Fruit fly (Drosophila melanogaster) whole organism, wandering third instar larva: ENCODE measurements around the gene Dok.

Experiments
- CG32264 ChIP-seq: fragments of 200-800 bp; sonication (Bioruptor generic); optimal IDR thresholded peaks from 2 replicates; lab custom pipeline; 2016; ENCODE audit warnings: missing biosample characterization, missing genetic modification characterization
- CrebA ChIP-seq: fragments of 200-800 bp; sonication (Bioruptor generic); optimal IDR thresholded peaks from 2 replicates; lab custom pipeline; 2016; ENCODE audit warnings: missing biosample characterization, mild to moderate bottlenecking, missing genetic modification characterization, borderline replicate concordance
- Dfd ChIP-seq: fragments of >200 bp; optimal IDR thresholded peaks from 2 replicates; lab custom pipeline; 2017; ENCODE audit warnings: missing biosample characterization, missing genetic modification characterization
- GATAd ChIP-seq: sonication (Bioruptor generic); optimal IDR thresholded peaks from 2 replicates; lab custom pipeline; 2016; ENCODE audit warnings: missing biosample characterization, missing genetic modification characterization
- HLH106 ChIP-seq: fragments of 200-800 bp; optimal IDR thresholded peaks from 3 replicates; lab custom pipeline; 2019; ENCODE audit warnings: missing biosample characterization, mild to moderate bottlenecking, missing genetic modification characterization, moderate library complexity
- Hr78 ChIP-seq: fragments of >200 bp; optimal IDR thresholded peaks from 2 replicates; lab custom pipeline; 2017; ENCODE audit warnings: missing biosample characterization, missing genetic modification characterization
- Hr83 ChIP-seq: fragments of 200-300 bp; sonication (Bioruptor generic); optimal IDR thresholded peaks from 2 replicates; lab custom pipeline; 2016; ENCODE audit warnings: missing biosample characterization, mild to moderate bottlenecking, missing genetic modification characterization, moderate library complexity; ENCODE audit not compliant: poor library complexity, severe bottlenecking
- Jra ChIP-seq: sonication (Bioruptor generic); optimal IDR thresholded peaks from 2 replicates; lab custom pipeline; 2016; ENCODE audit warnings: missing biosample characterization, missing genetic modification characterization
- N ChIP-seq: fragments of >200 bp; optimal IDR thresholded peaks from 2 replicates; lab custom pipeline; 2018; ENCODE audit warnings: missing biosample characterization, missing external identifiers, missing genetic modification characterization
- OdsH ChIP-seq: fragments of 200-800 bp; sonication (Bioruptor generic); optimal IDR thresholded peaks from 2 replicates; lab custom pipeline; 2016; ENCODE audit warnings: missing biosample characterization, mild to moderate bottlenecking, missing genetic modification characterization
- Rel ChIP-seq, 2 experiments: fragments of 200-800 bp; sonication (Bioruptor generic) in 1 of 2; optimal IDR thresholded peaks; 2 replicates in 1 of 2; 3 replicates in 1 of 2; lab custom pipeline; 2016 to 2019; ENCODE audit warnings: mild to moderate bottlenecking in 2 of 2, missing biosample characterization in 2 of 2, missing genetic modification characterization in 2 of 2, moderate library complexity in 1 of 2
- Sp1 ChIP-seq: fragments of 200-800 bp; sonication (Bioruptor generic); optimal IDR thresholded peaks from 3 replicates; lab custom pipeline; 2019; ENCODE audit warnings: missing biosample characterization, mild to moderate bottlenecking, missing genetic modification characterization, moderate library complexity
- Vsx2 ChIP-seq: fragments of 200-300, 225-300 bp; sonication (Bioruptor generic); optimal IDR thresholded peaks from 2 replicates; lab custom pipeline; 2018; ENCODE audit warnings: missing biosample characterization, missing genetic modification characterization; ENCODE audit not compliant: partially characterized antibody
- brk ChIP-seq: fragments of 200-800 bp; sonication (Bioruptor generic); optimal IDR thresholded peaks from 2 replicates; lab custom pipeline; 2016; ENCODE audit warnings: missing biosample characterization, mild to moderate bottlenecking, missing genetic modification characterization
- dl ChIP-seq, 2 experiments: fragments of 175-275, 200-275 bp in 1 of 2; fragments of 200-275 bp in 1 of 2; sonication (Bioruptor generic); optimal IDR thresholded peaks; lab custom pipeline; 2018; ENCODE audit warnings: mild to moderate bottlenecking in 2 of 2, missing biosample characterization in 2 of 2, missing genetic modification characterization in 2 of 2, moderate library complexity in 2 of 2; ENCODE audit not compliant: partially characterized antibody in 2 of 2, insufficient read depth in 1 of 2
- dmrt93B ChIP-seq: fragments of 200-800 bp; sonication (Bioruptor generic); optimal IDR thresholded peaks from 2 replicates; lab custom pipeline; 2018; ENCODE audit warnings: missing biosample characterization, mild to moderate bottlenecking, missing genetic modification characterization
- dsf ChIP-seq: sonication (Bioruptor generic); optimal IDR thresholded peaks from 2 replicates; lab custom pipeline; 2016; ENCODE audit warnings: missing biosample characterization, missing genetic modification characterization, borderline replicate concordance
- ey ChIP-seq: fragments of 200-800 bp; sonication (Bioruptor generic); optimal IDR thresholded peaks from 2 replicates; lab custom pipeline; 2016; ENCODE audit warnings: missing biosample characterization, missing genetic modification characterization
- foxo ChIP-seq, 2 experiments: fragments of 200-800 bp; sonication (Bioruptor generic); optimal IDR thresholded peaks; 2 replicates in 1 of 2; 3 replicates in 1 of 2; lab custom pipeline; 2016 to 2017; ENCODE audit warnings: missing biosample characterization in 2 of 2, missing genetic modification characterization in 2 of 2
- fru ChIP-seq: fragments of 200-800 bp; sonication (Bioruptor generic); optimal IDR thresholded peaks from 3 replicates; lab custom pipeline; 2016; ENCODE audit warnings: missing biosample characterization, mild to moderate bottlenecking, missing genetic modification characterization
- h ChIP-seq: fragments of 200-800 bp; sonication (Bioruptor generic); optimal IDR thresholded peaks from 3 replicates; lab custom pipeline; 2016; ENCODE audit warnings: missing biosample characterization, mild to moderate bottlenecking, missing genetic modification characterization
- jim ChIP-seq: fragments of 175-275, 200-325 bp; sonication (Bioruptor generic); optimal IDR thresholded peaks from 2 replicates; lab custom pipeline; 2016; ENCODE audit warnings: missing biosample characterization, mild to moderate bottlenecking, missing genetic modification characterization
- lola ChIP-seq: fragments of >200 bp; optimal IDR thresholded peaks from 2 replicates; lab custom pipeline; 2017; ENCODE audit warnings: missing biosample characterization, missing genetic modification characterization
- psq ChIP-seq: fragments of 200-800 bp; sonication (Bioruptor generic); optimal IDR thresholded peaks from 3 replicates; lab custom pipeline; 2017; ENCODE audit warnings: missing biosample characterization, mild to moderate bottlenecking, missing genetic modification characterization, moderate library complexity
- rgr ChIP-seq: fragments of 200-800 bp; sonication (Bioruptor generic); optimal IDR thresholded peaks from 3 replicates; lab custom pipeline; 2016; ENCODE audit warnings: missing biosample characterization, mild to moderate bottlenecking, missing genetic modification characterization
- sage ChIP-seq: fragments of 200-800 bp; sonication (Bioruptor generic); optimal IDR thresholded peaks from 2 replicates; lab custom pipeline; 2016; ENCODE audit warnings: missing biosample characterization, mild to moderate bottlenecking, missing genetic modification characterization
- sv ChIP-seq: fragments of 200-800 bp; sonication (Bioruptor generic); optimal IDR thresholded peaks from 3 replicates; lab custom pipeline; 2016; ENCODE audit warnings: missing biosample characterization, missing genetic modification characterization
- tai ChIP-seq: sonication (Bioruptor generic); optimal IDR thresholded peaks from 2 replicates; lab custom pipeline; 2016; ENCODE audit warnings: missing biosample characterization, missing genetic modification characterization
- usp ChIP-seq: fragments of >200 bp; optimal IDR thresholded peaks from 2 replicates; lab custom pipeline; 2017; ENCODE audit warnings: missing biosample characterization, missing genetic modification characterization
- woc ChIP-seq: sonication (Bioruptor generic); optimal IDR thresholded peaks from 2 replicates; lab custom pipeline; 2016; ENCODE audit warnings: missing biosample characterization, mild to moderate bottlenecking, missing genetic modification characterization

Dok gene

dm6 chrX:7337975-7338374, 14.0 kb downstream of the Dok start:
- no peak for TF ChIP-seq dmrt93B (GFP tag; lab: Kevin White, UChicago)
- no peak for TF ChIP-seq dsf (GFP tag; lab: Kevin White, UChicago)
- TF ChIP-seq psq = peak; percentile 2
- no peak for TF ChIP-seq h (GFP tag; lab: Kevin White, UChicago)

- no peak for TF ChIP-seq psq
- TF ChIP-seq fru = peak; percentile 22
- TF ChIP-seq woc = no peak
- no peak for TF ChIP-seq OdsH
- peak; percentile 33 for TF ChIP-seq HLH106 (tag; lab: Kevin White, UChicago)
- TF ChIP-seq sv (GFP tag; lab: Kevin White, UChicago) = peak; percentile 0
- peak; percentile 0 for TF ChIP-seq rgr (GFP tag; lab: Kevin White, UChicago)
- no peak for TF ChIP-seq dl (GFP tag; optimal IDR thresholded peaks at IDR 0.05; lab: Kevin White, UChicago; ENCODE audit: insufficient read depth in 1 of 2, partially characterized antibody in 2 of 2)
- TF ChIP-seq Sp1 (GFP tag; lab: Kevin White, UChicago) = peak; percentile 0
- no peak for TF ChIP-seq GATAd (GFP tag; lab: Kevin White, UChicago)
- no peak for TF ChIP-seq usp (GFP tag; lab: Kevin White, UChicago)
- TF ChIP-seq Rel (GFP tag; optimal IDR thresholded peaks at IDR 0.05; lab: Kevin White, UChicago) = no peak
- no peak for TF ChIP-seq Rel (tag; optimal IDR thresholded peaks at IDR 0.05; lab: Kevin White, UChicago)
- peak in 1 of 2 experiments; percentile 22 for TF ChIP-seq foxo (GFP tag; optimal IDR thresholded peaks at IDR 0.05; lab: Kevin White, UChicago)
Measured at dm6 chrX:7338538-7338937, 14.5 kb downstream of the Dok start.

dm6 chrX:7339610-7340326, 15.8 kb downstream of the Dok start:
- TF ChIP-seq lola (GFP tag; lab: Kevin White, UChicago) (no peak), tai (GFP tag; lab: Kevin White, UChicago) (no peak), Hr78 (GFP tag; lab: Kevin White, UChicago) (no peak), Vsx2 (GFP tag; lab: Kevin White, UChicago) (no peak), CG32264 (GFP tag; lab: Kevin White, UChicago) (no peak), Jra (no peak), h (GFP tag; lab: Kevin White, UChicago) (no peak), dmrt93B (GFP tag; lab: Kevin White, UChicago) (no peak)

dm6 chrX:7340667-7341066, 16.7 kb downstream of the Dok start:
- TF ChIP-seq CrebA (GFP tag; lab: Kevin White, UChicago) = no peak
- TF ChIP-seq fru = peak; percentile 42
- TF ChIP-seq brk (GFP tag; lab: Kevin White, UChicago) = peak; percentile 39

dm6 chrX:7342998-7343397, 19.0 kb downstream of the Dok start:
- no peak for TF ChIP-seq ey (GFP tag; lab: Kevin White, UChicago)
- no peak for TF ChIP-seq Dfd

- TF ChIP-seq jim (GFP tag; lab: Kevin White, UChicago) (no peak), rgr (GFP tag; lab: Kevin White, UChicago) (no peak), dl (GFP tag; optimal IDR thresholded peaks at IDR 0.05; lab: Kevin White, UChicago; ENCODE audit: insufficient read depth in 1 of 2, partially characterized antibody in 2 of 2) (no peak), fru (no peak), Hr83 (GFP tag; lab: Kevin White, UChicago) (no peak), tai (GFP tag; lab: Kevin White, UChicago) (no peak), OdsH (no peak), sage (no peak), N (GFP tag; lab: Kevin White, UChicago) (no peak), Sp1 (GFP tag; lab: Kevin White, UChicago) (no peak)
Measured at dm6 chrX:7347406-7347805, 23.4 kb downstream of the Dok start, which contains the start of gene CG15034. TSS of gene CG15034 (minus strand) at chrX:7347506.
